Worm (Caenorhabditis elegans) whole organism, late embryonic: Measurements from ENCODE around the gene B0035.13.

ENCODE experiments used
- ceh-30 ChIP-seq: fragments of 150-350 bp; optimal IDR thresholded peaks from 2 replicates; lab custom pipeline; 2014; ENCODE audit warnings: missing biosample characterization, missing genetic modification characterization
- fax-1 ChIP-seq: sonication (generic microtip); optimal IDR thresholded peaks from 2 replicates; lab custom pipeline; 2016; ENCODE audit warnings: missing genotype, missing genetic modification characterization, missing compliant biosample characterization
- fkh-10 ChIP-seq: fragments of 150-350 bp; optimal IDR thresholded peaks from 2 replicates; lab custom pipeline; 2014; ENCODE audit warnings: missing biosample characterization, missing genetic modification reagents, missing genetic modification characterization
- lin-11 ChIP-seq: fragments of 200-800 bp; sonication (Bioruptor generic); optimal IDR thresholded peaks from 2 replicates; lab custom pipeline; 2018; ENCODE audit warnings: mild to moderate bottlenecking, missing genetic modification characterization, missing compliant biosample characterization
- nhr-232 ChIP-seq: sonication (generic microtip); optimal IDR thresholded peaks from 2 replicates; lab custom pipeline; 2016; ENCODE audit warnings: missing genetic modification characterization, missing compliant biosample characterization
- pax-1 ChIP-seq: fragments of 150-350 bp; optimal IDR thresholded peaks from 2 replicates; lab custom pipeline; 2014; ENCODE audit warnings: missing biosample characterization, missing genetic modification characterization
- pha-2 ChIP-seq: sonication (generic microtip); optimal IDR thresholded peaks from 2 replicates; lab custom pipeline; 2017; ENCODE audit warnings: mild to moderate bottlenecking, missing genetic modification characterization, missing compliant biosample characterization
- pha-4 ChIP-seq: fragments of 150-350 bp; optimal IDR thresholded peaks from 2 replicates; lab custom pipeline; 2018; ENCODE audit warnings: missing biosample characterization, missing genetic modification reagents, missing genetic modification characterization
- sox-4 ChIP-seq: sonication (generic microtip); optimal IDR thresholded peaks from 2 replicates; lab custom pipeline; 2017; ENCODE audit warnings: mild to moderate bottlenecking, missing genetic modification characterization, inconsistent platforms, missing compliant biosample characterization
- unc-86 ChIP-seq: sonication (generic microtip); optimal IDR thresholded peaks from 2 replicates; lab custom pipeline; 2016; ENCODE audit warnings: missing genetic modification characterization, missing compliant biosample characterization

ce11 chrIV:11348822-11349221 lies 42.3 kb upstream of the B0035.13 start:
- TF ChIP-seq pax-1 (tag; lab: Kevin White, UChicago), result no peak
- no peak for TF ChIP-seq sox-4
- TF ChIP-seq lin-11 (tag; lab: Kevin White, UChicago), result no peak
- no peak for TF ChIP-seq pha-2 (tag; lab: Kevin White, UChicago)
- no peak for TF ChIP-seq fax-1 (tag; lab: Kevin White, UChicago)
- no peak for TF ChIP-seq nhr-232 (tag; lab: Kevin White, UChicago)
- no peak for TF ChIP-seq pha-4 (tag; lab: Kevin White, UChicago)
- TF ChIP-seq ceh-30 (tag; lab: Kevin White, UChicago), result no peak
- no peak for TF ChIP-seq unc-86 (tag; lab: Kevin White, UChicago)
- no peak for TF ChIP-seq fkh-10 (GFP tag; lab: Kevin White, UChicago)
